Fruit fly (Drosophila melanogaster) whole organism, embryonic: Measurements from ENCODE around the gene CG4133.

Experiments
- Atf6 ChIP-seq: fragments of 200-800 bp; sonication (Bioruptor generic); IDR thresholded peaks from 2 replicates; pipeline ENCODE4 v1.3.6; 2022; ENCODE audit warnings: missing biosample characterization, missing genetic modification characterization
- CG11456 ChIP-seq: fragments of 200-800 bp; sonication (Bioruptor generic); IDR thresholded peaks from 3 replicates; pipeline ENCODE4 v1.3.6; 2022; ENCODE audit warnings: missing biosample characterization, missing genetic modification characterization
- CG11504 ChIP-seq: fragments of 200-800 bp; sonication (Bioruptor generic); optimal IDR thresholded peaks from 3 replicates; lab custom pipeline; 2019; ENCODE audit warnings: missing biosample characterization, mild to moderate bottlenecking, missing genetic modification characterization, moderate library complexity
- CG12659 ChIP-seq: fragments of 200-800 bp; sonication (Bioruptor generic); optimal IDR thresholded peaks from 3 replicates; lab custom pipeline; 2017; ENCODE audit warnings: mild to moderate bottlenecking, missing biosample characterization, missing genetic modification reagents, missing genetic modification characterization
- CG13123 ChIP-seq: fragments of 200-800 bp; sonication (Bioruptor generic); optimal IDR thresholded peaks from 2 replicates; lab custom pipeline; 2016; ENCODE audit warnings: missing biosample characterization, missing genetic modification characterization
- CG13296 ChIP-seq: fragments of 200-800 bp; sonication (Bioruptor generic); optimal IDR thresholded peaks from 3 replicates; lab custom pipeline; 2018; ENCODE audit warnings: missing biosample characterization, mild to moderate bottlenecking, missing genetic modification characterization
- CG1529 ChIP-seq: fragments of 200-800 bp; sonication (Bioruptor generic); optimal IDR thresholded peaks from 3 replicates; lab custom pipeline; 2018; ENCODE audit warnings: missing biosample characterization, missing genetic modification characterization
- CG17829 ChIP-seq: fragments of 200-800 bp; optimal IDR thresholded peaks from 2 replicates; lab custom pipeline; 2019; ENCODE audit warnings: missing biosample characterization, mild to moderate bottlenecking, missing genetic modification characterization, moderate library complexity
- CG18262 ChIP-seq: fragments of 200-800 bp; optimal IDR thresholded peaks from 3 replicates; lab custom pipeline; 2019; ENCODE audit warnings: missing biosample characterization, mild to moderate bottlenecking, missing genetic modification characterization, moderate library complexity
- CG1832 ChIP-seq: fragments of 200-800 bp; sonication (Bioruptor generic); optimal IDR thresholded peaks from 2 replicates; lab custom pipeline; 2017; ENCODE audit warnings: missing biosample characterization, mild to moderate bottlenecking, missing genetic modification characterization, inconsistent platforms
- CG18764 ChIP-seq: fragments of 200-800 bp; sonication (Bioruptor generic); optimal IDR thresholded peaks from 3 replicates; lab custom pipeline; 2016; ENCODE audit warnings: missing biosample characterization, missing genetic modification characterization
- CG34422 ChIP-seq: fragments of 200-800 bp; sonication (Bioruptor generic); IDR thresholded peaks from 3 replicates; pipeline ENCODE4 v1.3.6; 2022; ENCODE audit warnings: missing biosample characterization, missing genetic modification characterization
- CG3838 ChIP-seq: fragments of 200-800 bp; sonication (Bioruptor generic); optimal IDR thresholded peaks from 3 replicates; lab custom pipeline; 2016; ENCODE audit warnings: missing biosample characterization, missing genetic modification characterization
- CG4854 ChIP-seq: fragments of 200-800 bp; sonication (Bioruptor generic); optimal IDR thresholded peaks from 2 replicates; lab custom pipeline; 2016; ENCODE audit warnings: missing biosample characterization, missing genetic modification characterization, inconsistent platforms
- CG5953 ChIP-seq: fragments of 200-800 bp; sonication (Bioruptor generic); IDR thresholded peaks from 2 replicates; pipeline ENCODE4 v1.3.6; 2022; ENCODE audit warnings: missing biosample characterization, missing genetic modification characterization
- CG6683 ChIP-seq: fragments of 200-800 bp; sonication (Bioruptor generic); optimal IDR thresholded peaks from 2 replicates; lab custom pipeline; 2017; ENCODE audit warnings: missing biosample characterization, mild to moderate bottlenecking, missing genetic modification characterization, missing genetic modification reagents
- CG7839 ChIP-seq: fragments of 200-800 bp; sonication (Bioruptor generic); optimal IDR thresholded peaks from 3 replicates; lab custom pipeline; 2018; ENCODE audit warnings: missing biosample characterization, mild to moderate bottlenecking, missing genetic modification characterization, moderate library complexity
- CG7928 ChIP-seq: fragments of 200-800 bp; sonication (Bioruptor generic); optimal IDR thresholded peaks from 2 replicates; lab custom pipeline; 2017; ENCODE audit warnings: missing biosample characterization, mild to moderate bottlenecking, missing genetic modification characterization
- CTCF ChIP-seq: fragments of 200-800 bp; sonication (Bioruptor generic); optimal IDR thresholded peaks from 2 replicates; lab custom pipeline; 2017; ENCODE audit warnings: missing biosample characterization, mild to moderate bottlenecking, missing genetic modification characterization, moderate library complexity
- D19B ChIP-seq: fragments of 200-800 bp; sonication (Bioruptor generic); optimal IDR thresholded peaks from 2 replicates; lab custom pipeline; 2017; ENCODE audit warnings: missing biosample characterization, mild to moderate bottlenecking, missing genetic modification characterization
- Dref ChIP-seq: fragments of 200-800 bp; sonication (Bioruptor generic); IDR thresholded peaks from 2 replicates; pipeline ENCODE4 v1.3.6; 2022; ENCODE audit warnings: missing biosample characterization, missing genetic modification characterization
- Ets65A ChIP-seq: fragments of 200-800 bp; sonication (Bioruptor generic); peaks from one replicate; lab custom pipeline; 2016; ENCODE audit warnings: missing biosample characterization, missing genetic modification characterization
- HLH4C ChIP-seq: fragments of 200-800 bp; sonication (Bioruptor generic); IDR thresholded peaks from 3 replicates; pipeline ENCODE4 v1.3.6; 2022; ENCODE audit warnings: missing biosample characterization, missing genetic modification characterization; ENCODE audit not compliant: partially characterized antibody
- Hand ChIP-seq: fragments of 200-800 bp; sonication (Bioruptor generic); optimal IDR thresholded peaks from 2 replicates; lab custom pipeline; 2017; ENCODE audit warnings: mild to moderate bottlenecking, missing biosample characterization, missing genetic modification reagents, missing genetic modification characterization
- MTF-1 ChIP-seq: fragments of 200-800 bp; sonication (Bioruptor generic); optimal IDR thresholded peaks from 2 replicates; lab custom pipeline; 2018; ENCODE audit warnings: missing biosample characterization, mild to moderate bottlenecking, missing genetic modification characterization, borderline replicate concordance
- Nf-YC ChIP-seq: fragments of 200-800 bp; optimal IDR thresholded peaks from 3 replicates; lab custom pipeline; 2019; ENCODE audit warnings: missing biosample characterization, mild to moderate bottlenecking, missing genetic modification characterization, moderate library complexity
- Opbp ChIP-seq: fragments of 200-800 bp; sonication (Bioruptor generic); IDR thresholded peaks from 3 replicates; pipeline ENCODE4 v1.3.6; 2022; ENCODE audit warnings: missing biosample characterization, missing genetic modification characterization; ENCODE audit not compliant: partially characterized antibody
- PHDP ChIP-seq: fragments of 200-800 bp; sonication (Bioruptor generic); optimal IDR thresholded peaks from 3 replicates; lab custom pipeline; 2018; ENCODE audit warnings: missing biosample characterization, mild to moderate bottlenecking, missing genetic modification characterization, moderate library complexity
- Scr ChIP-seq: fragments of 200-800 bp; sonication (Bioruptor generic); IDR thresholded peaks from 2 replicates; pipeline ENCODE4 v1.3.6; 2022; ENCODE audit warnings: missing biosample characterization, missing genetic modification characterization; ENCODE audit not compliant: partially characterized antibody
- ato ChIP-seq: fragments of 200-800 bp; sonication (Bioruptor generic); IDR thresholded peaks from 2 replicates; pipeline ENCODE4 v1.3.6; 2022; ENCODE audit warnings: missing biosample characterization, missing genetic modification characterization; ENCODE audit not compliant: partially characterized antibody
- bbx ChIP-seq: fragments of 200-800 bp; sonication (Bioruptor generic); IDR thresholded peaks from 2 replicates; pipeline ENCODE4 v1.3.6; 2022; ENCODE audit warnings: missing biosample characterization, missing genetic modification characterization; ENCODE audit not compliant: partially characterized antibody
- bcd ChIP-seq: fragments of 200-800 bp; sonication (Bioruptor generic); optimal IDR thresholded peaks from 2 replicates; lab custom pipeline; 2017; ENCODE audit warnings: missing biosample characterization, mild to moderate bottlenecking, missing genetic modification characterization
- chinmo ChIP-seq: fragments of 200-800 bp; sonication (Bioruptor generic); IDR thresholded peaks from 4 replicates; pipeline ENCODE4 v1.3.6; 2022; ENCODE audit warnings: missing biosample characterization, missing genetic modification characterization; ENCODE audit not compliant: partially characterized antibody
- dm ChIP-seq: fragments of 200-800 bp; sonication (Bioruptor generic); optimal IDR thresholded peaks from 3 replicates; lab custom pipeline; 2016; ENCODE audit warnings: missing biosample characterization, missing genetic modification characterization
- dmrt99B ChIP-seq: fragments of 200-800 bp; sonication (Bioruptor generic); optimal IDR thresholded peaks from 2 replicates; lab custom pipeline; 2018; ENCODE audit warnings: missing biosample characterization, mild to moderate bottlenecking, missing genetic modification characterization, moderate library complexity
- fd64A ChIP-seq: fragments of 200-800 bp; sonication (Bioruptor generic); optimal IDR thresholded peaks from 3 replicates; lab custom pipeline; 2018; ENCODE audit warnings: missing biosample characterization, mild to moderate bottlenecking, missing genetic modification characterization
- gcm ChIP-seq: fragments of 200-800 bp; sonication (Bioruptor generic); optimal IDR thresholded peaks from 2 replicates; lab custom pipeline; 2019; ENCODE audit warnings: missing biosample characterization, mild to moderate bottlenecking, missing genetic modification characterization, moderate library complexity
- gro ChIP-seq: fragments of 200-800 bp; sonication (Bioruptor generic); optimal IDR thresholded peaks from 2 replicates; lab custom pipeline; 2016; ENCODE audit warnings: missing biosample characterization, missing genetic modification characterization
- gsb-n ChIP-seq: fragments of 200-800 bp; sonication (Bioruptor generic); optimal IDR thresholded peaks from 3 replicates; lab custom pipeline; 2018; ENCODE audit warnings: missing biosample characterization, mild to moderate bottlenecking, missing genetic modification characterization
- jing ChIP-seq: fragments of 200-800 bp; sonication (Bioruptor generic); optimal IDR thresholded peaks from 2 replicates; lab custom pipeline; 2018; ENCODE audit warnings: missing biosample characterization, mild to moderate bottlenecking, missing genetic modification characterization
- klu ChIP-seq: fragments of 200-800 bp; sonication (Bioruptor generic); IDR thresholded peaks from 2 replicates; pipeline ENCODE4 v1.3.6; 2022; ENCODE audit warnings: missing biosample characterization, missing genetic modification characterization
- kni ChIP-seq: fragments of 200-800 bp; sonication (Bioruptor generic); optimal IDR thresholded peaks from 3 replicates; lab custom pipeline; 2017; ENCODE audit warnings: mild to moderate bottlenecking, missing biosample characterization, missing genetic modification reagents, missing genetic modification characterization
- knrl ChIP-seq: fragments of 200-800 bp; sonication (Bioruptor generic); IDR thresholded peaks from 3 replicates; pipeline ENCODE4 v1.3.6; 2022; ENCODE audit warnings: missing biosample characterization, missing genetic modification characterization; ENCODE audit not compliant: partially characterized antibody
- nerfin-2 ChIP-seq: fragments of 200-800 bp; sonication (Bioruptor generic); IDR thresholded peaks from 2 replicates; pipeline ENCODE4 v1.3.6; 2022; ENCODE audit warnings: missing biosample characterization, missing genetic modification characterization; ENCODE audit not compliant: partially characterized antibody
- nom ChIP-seq: fragments of 200-800 bp; sonication (Bioruptor generic); optimal IDR thresholded peaks from 2 replicates; lab custom pipeline; 2017; ENCODE audit warnings: missing biosample characterization, missing genetic modification characterization, mild to moderate bottlenecking, moderate library complexity, missing genetic modification reagents
- sens-2 ChIP-seq: fragments of 200-800 bp; sonication (Bioruptor generic); IDR thresholded peaks from 2 replicates; pipeline ENCODE4 v1.3.6; 2022; ENCODE audit warnings: missing biosample characterization, missing genetic modification characterization
- twi ChIP-seq: fragments of 200-800 bp; optimal IDR thresholded peaks from 2 replicates; lab custom pipeline; 2019; ENCODE audit warnings: missing biosample characterization, mild to moderate bottlenecking, missing genetic modification characterization, moderate library complexity
- vfl ChIP-seq: fragments of 200-800 bp; sonication (Bioruptor generic); optimal IDR thresholded peaks from 2 replicates; lab custom pipeline; 2016; ENCODE audit warnings: missing biosample characterization, missing genetic modification characterization
- zf30C ChIP-seq: fragments of 200-800 bp; sonication (Bioruptor generic); optimal IDR thresholded peaks from 3 replicates; lab custom pipeline; 2018; ENCODE audit warnings: missing biosample characterization, mild to moderate bottlenecking, missing genetic modification characterization

The CG4133 gene

DNA sequence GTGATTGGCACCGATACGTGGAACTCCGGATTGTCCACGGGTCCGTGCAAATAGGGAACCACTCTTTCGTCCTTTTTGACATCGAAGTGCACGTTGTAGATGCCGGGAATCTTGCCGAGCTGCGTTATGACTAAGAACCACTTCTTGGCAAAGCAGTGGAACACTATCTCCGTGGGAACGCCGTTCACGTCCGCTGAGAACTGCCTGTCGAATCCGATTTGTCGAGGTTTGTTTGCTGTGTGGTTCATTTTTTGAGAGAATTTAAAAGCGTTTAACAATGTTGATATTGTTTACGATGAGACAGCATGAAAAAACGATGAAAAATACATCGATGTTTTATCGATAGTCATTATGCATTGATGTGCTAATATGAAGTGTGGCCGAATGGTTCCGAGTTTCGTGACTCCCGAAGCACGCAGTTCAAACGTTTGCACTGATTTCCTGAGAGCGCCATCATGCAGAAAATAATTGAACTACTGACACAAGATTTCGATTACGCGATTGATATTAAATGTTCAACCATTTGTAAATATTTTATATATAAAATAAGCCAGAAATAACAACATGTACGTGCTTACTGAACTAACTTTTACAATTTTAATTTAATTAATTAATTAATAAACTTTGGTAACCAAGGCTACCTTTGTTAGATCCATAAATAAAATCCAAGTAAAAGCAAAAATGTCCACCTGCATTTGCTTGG lies 34.1 kb upstream of the CG4133 start, which contains the start of the genes CG11885 and CG13692 (continued):
- peak; percentile 36; the same call in 2 of the 3 replicates for TF ChIP-seq CG11456 (GFP tag; lab: Robert Waterston, UW)
- peak; percentile 9 for TF ChIP-seq CG18764 (GFP tag; lab: Kevin White, UChicago)
- TF ChIP-seq fd64A (GFP tag; lab: Kevin White, UChicago) = no peak
- peak; percentile 40 for TF ChIP-seq CG18262 (tag; lab: Kevin White, UChicago)
- TF ChIP-seq CG7928 (GFP tag; lab: Kevin White, UChicago) = peak; percentile 2
- peak; percentile 11 for TF ChIP-seq dmrt99B (tag; lab: Kevin White, UChicago)
- TF ChIP-seq PHDP = peak; percentile 58
- TF ChIP-seq CG13123 (GFP tag; lab: Kevin White, UChicago) = no peak
- TF ChIP-seq kni (GFP tag; lab: Kevin White, UChicago) = peak; percentile 51
- peak; percentile 99 for TF ChIP-seq Opbp (GFP tag; lab: Robert Waterston, UW)
- peak; percentile 55 for TF ChIP-seq CG11504
- TF ChIP-seq CG1529 (GFP tag; lab: Kevin White, UChicago) = no peak
- peak; percentile 97 for TF ChIP-seq knrl
- peak; percentile 97 for TF ChIP-seq ato
- peak; percentile 37 for TF ChIP-seq gcm
- peak; percentile 96 for TF ChIP-seq Dref
- peak; percentile 47 for TF ChIP-seq CG7839 (tag; lab: Kevin White, UChicago)
- TF ChIP-seq CG3838 (GFP tag; lab: Kevin White, UChicago) = no peak
- TF ChIP-seq jing = no peak
- no peak for TF ChIP-seq Hand
- peak; percentile 11 for TF ChIP-seq CG6683 (GFP tag; lab: Kevin White, UChicago)
- TF ChIP-seq CG4854 (GFP tag; lab: Kevin White, UChicago) = peak; percentile 13
- TF ChIP-seq zf30C (GFP tag; lab: Kevin White, UChicago) = peak; percentile 18
- peak; percentile 30 for TF ChIP-seq CG13296 (GFP tag; lab: Kevin White, UChicago)
- TF ChIP-seq bcd = peak; percentile 24
- peak; percentile 95 for TF ChIP-seq nerfin-2 (GFP tag; lab: Robert Waterston, UW)
- TF ChIP-seq dm (GFP tag; lab: Kevin White, UChicago) = peak; percentile 79
- TF ChIP-seq Scr (GFP tag; lab: Robert Waterston, UW) = peak; percentile 97
- peak; percentile 25 for TF ChIP-seq twi (tag; lab: Kevin White, UChicago)
- TF ChIP-seq klu (GFP tag; lab: Robert Waterston, UW) = no peak
- peak; percentile 88 for TF ChIP-seq CG12659
- TF ChIP-seq gro = peak; percentile 56
- TF ChIP-seq chinmo = peak; percentile 99
- peak; percentile 99 for TF ChIP-seq bbx
- TF ChIP-seq sens-2 (GFP tag; lab: Robert Waterston, UW) = peak; percentile 93
- no peak for TF ChIP-seq Atf6
- peak; percentile 32 for TF ChIP-seq gsb-n (tag; lab: Kevin White, UChicago)
- TF ChIP-seq CG17829 (tag; lab: Kevin White, UChicago) = peak; percentile 71
- TF ChIP-seq MTF-1 = peak; percentile 24
- peak; percentile 71 for TF ChIP-seq Nf-YC (tag; lab: Kevin White, UChicago)
- peak; percentile 43 for TF ChIP-seq vfl
- peak; percentile 95 for TF ChIP-seq CTCF
- TF ChIP-seq HLH4C = peak; percentile 97
- no peak for TF ChIP-seq D19B
- TF ChIP-seq CG34422 (GFP tag; lab: Robert Waterston, UW) = peak; percentile 18; the same call in 1 of the 3 replicates
- TF ChIP-seq CG1832 = no peak
- TF ChIP-seq Ets65A (GFP tag; lab: Kevin White, UChicago) = peak; percentile 96
- TF ChIP-seq CG5953 (GFP tag; lab: Robert Waterston, UW) = no peak
- TF ChIP-seq nom = peak; percentile 34
